Worm (Caenorhabditis elegans) whole organism, L1 larva: Measurements from ENCODE around the gene nhr-110.
A peak's percentile ranks its signal among the peaks of the same experiment; 100 is the strongest.

Experiments used
- C34B4.2 ChIP-seq: sonication (generic microtip); optimal IDR thresholded peaks from 2 replicates; lab custom pipeline; 2017; ENCODE audit warnings: mild to moderate bottlenecking, missing genetic modification characterization, missing compliant biosample characterization
- F16B12.6 ChIP-seq: fragments of 150-350 bp; optimal IDR thresholded peaks from 2 replicates; lab custom pipeline; 2014; ENCODE audit warnings: missing biosample characterization, missing genetic modification characterization
- aly-2 ChIP-seq: fragments of 150-350 bp; optimal IDR thresholded peaks from 2 replicates; lab custom pipeline; 2014; ENCODE audit warnings: missing biosample characterization, missing genetic modification characterization
- ama-1 ChIP-seq: fragments of 150-350 bp; optimal IDR thresholded peaks from 2 replicates; lab custom pipeline; 2014
- blmp-1 ChIP-seq: fragments of 150-350 bp; optimal IDR thresholded peaks from 2 replicates; lab custom pipeline; 2014; ENCODE audit warnings: missing biosample characterization, missing genetic modification characterization
- dsc-1 ChIP-seq: sonication (generic microtip); optimal IDR thresholded peaks from 2 replicates; lab custom pipeline; 2016; ENCODE audit warnings: mild to moderate bottlenecking, missing genetic modification characterization, missing compliant biosample characterization
- efl-1 ChIP-seq, 4 experiments: fragments of 150-350 bp; optimal IDR thresholded peaks in 3 of 4; peaks in 1 of 4; 1 replicate in 1 of 4; 2 replicates in 3 of 4; lab custom pipeline; 2014; ENCODE audit warnings: missing biosample characterization in 2 of 4, missing genetic modification characterization in 2 of 4, missing genetic modification reagents in 2 of 4
- efl-3 ChIP-seq: fragments of 200-800 bp; sonication (Bioruptor generic); optimal IDR thresholded peaks from 2 replicates; lab custom pipeline; 2018; ENCODE audit warnings: mild to moderate bottlenecking, missing genetic modification characterization, missing compliant biosample characterization
- egl-13 ChIP-seq: sonication (generic microtip); optimal IDR thresholded peaks from 2 replicates; lab custom pipeline; 2016; ENCODE audit warnings: missing genotype, missing genetic modification reagents, missing genetic modification characterization, missing compliant biosample characterization
- egl-27 ChIP-seq, 2 experiments: fragments of 150-350 bp in 1 of 2; sonication (generic microtip); optimal IDR thresholded peaks; 3 replicates each; lab custom pipeline; 2017 to 2018; ENCODE audit warnings: missing biosample characterization in 2 of 2, missing genetic modification characterization in 2 of 2, missing genetic modification reagents in 2 of 2
- elt-2 ChIP-seq: sonication (generic microtip); optimal IDR thresholded peaks from 2 replicates; lab custom pipeline; 2016; ENCODE audit warnings: missing genetic modification characterization, mild to moderate bottlenecking, inconsistent platforms, missing compliant biosample characterization, missing genetic modification reagents
- ets-5 ChIP-seq: fragments of 200-800 bp; sonication (Bioruptor generic); IDR thresholded peaks from 2 replicates; pipeline ENCODE4 v1.3.6; 2022; ENCODE audit warnings: missing genetic modification characterization, missing compliant biosample characterization
- fkh-10 ChIP-seq: sonication (generic microtip); optimal IDR thresholded peaks from 2 replicates; lab custom pipeline; 2017; ENCODE audit warnings: missing biosample characterization, missing genetic modification reagents, missing genetic modification characterization
- fkh-8 ChIP-seq: sonication (generic microtip); optimal IDR thresholded peaks from 2 replicates; lab custom pipeline; 2016; ENCODE audit warnings: mild to moderate bottlenecking, missing genetic modification characterization, missing compliant biosample characterization
- hlh-17 ChIP-seq: fragments of 200-800 bp; sonication (Bioruptor generic); optimal IDR thresholded peaks from 2 replicates; lab custom pipeline; 2018; ENCODE audit warnings: missing genetic modification characterization, mild to moderate bottlenecking, missing compliant biosample characterization, moderate library complexity, borderline replicate concordance
- hlh-4 ChIP-seq: sonication (generic microtip); optimal IDR thresholded peaks from 2 replicates; lab custom pipeline; 2016; ENCODE audit warnings: mild to moderate bottlenecking, missing genetic modification characterization, missing compliant biosample characterization
- hpl-2 ChIP-seq: fragments of 150-350 bp; optimal IDR thresholded peaks from 2 replicates; lab custom pipeline; 2014; ENCODE audit warnings: missing biosample characterization, missing genetic modification reagents, missing genetic modification characterization
- isw-1 ChIP-seq: fragments of 200-800 bp; sonication (Bioruptor generic); IDR thresholded peaks from 2 replicates; pipeline ENCODE4 v1.3.6; 2022; ENCODE audit warnings: missing genetic modification characterization, missing compliant biosample characterization
- lin-13 ChIP-seq: fragments of 150-350 bp; optimal IDR thresholded peaks from 2 replicates; lab custom pipeline; 2014; ENCODE audit warnings: missing biosample characterization, missing genetic modification reagents, missing genetic modification characterization
- lin-35 ChIP-seq, 2 experiments: fragments of 150-350 bp; optimal IDR thresholded peaks; 2 replicates each; lab custom pipeline; 2014; ENCODE audit warnings: missing biosample characterization in 2 of 2, missing genetic modification characterization in 2 of 2, missing genetic modification reagents in 2 of 2
- lin-39 ChIP-seq: fragments of 150-350 bp; optimal IDR thresholded peaks from 2 replicates; lab custom pipeline; 2014; ENCODE audit warnings: missing biosample characterization, missing genetic modification reagents, missing genetic modification characterization
- lir-3 ChIP-seq: sonication (generic microtip); optimal IDR thresholded peaks from 2 replicates; lab custom pipeline; 2016; ENCODE audit warnings: mild to moderate bottlenecking, missing genetic modification characterization, moderate library complexity, missing compliant biosample characterization; ENCODE audit not compliant: poor library complexity
- lsy-2 ChIP-seq, 2 experiments: fragments of 150-350 bp; optimal IDR thresholded peaks; 2 replicates each; lab custom pipeline; 2014; ENCODE audit warnings: missing biosample characterization in 2 of 2, missing genetic modification characterization in 2 of 2
- mab-9 ChIP-seq: fragments of 200-800 bp; sonication (Bioruptor generic); IDR thresholded peaks from 2 replicates; pipeline ENCODE4 v1.3.6; 2022; ENCODE audit warnings: missing genetic modification reagents, missing genetic modification characterization, missing compliant biosample characterization
- mdl-1 ChIP-seq, 2 experiments: fragments of 150-350 bp; optimal IDR thresholded peaks; 2 replicates each; lab custom pipeline; 2014 to 2017; ENCODE audit warnings: missing biosample characterization in 2 of 2, missing genetic modification characterization in 2 of 2, inconsistent platforms in 1 of 2
- mep-1 ChIP-seq: fragments of 150-350 bp; optimal IDR thresholded peaks from 2 replicates; lab custom pipeline; 2014; ENCODE audit warnings: missing biosample characterization, missing genetic modification characterization
- nhr-11 ChIP-seq: fragments of 150-350 bp; optimal IDR thresholded peaks from 2 replicates; lab custom pipeline; 2014; ENCODE audit warnings: missing biosample characterization, missing genetic modification characterization
- nhr-12 ChIP-seq: sonication (generic microtip); optimal IDR thresholded peaks from 2 replicates; lab custom pipeline; 2017; ENCODE audit warnings: missing biosample characterization, missing genetic modification characterization
- nhr-19 ChIP-seq: fragments of 200-800 bp; sonication (Bioruptor generic); conservative IDR thresholded peaks from 2 replicates; pipeline ENCODE4 v1.3.6; 2022; ENCODE audit warnings: missing genetic modification characterization, missing compliant biosample characterization
- nhr-20 ChIP-seq: sonication (generic microtip); optimal IDR thresholded peaks from 2 replicates; lab custom pipeline; 2016; ENCODE audit warnings: mild to moderate bottlenecking, missing genetic modification characterization, missing compliant biosample characterization
- nhr-237 ChIP-seq: fragments of 150-350 bp; optimal IDR thresholded peaks from 2 replicates; lab custom pipeline; 2014; ENCODE audit warnings: missing biosample characterization, missing genetic modification characterization
- nhr-47 ChIP-seq: sonication (generic microtip); optimal IDR thresholded peaks from 2 replicates; lab custom pipeline; 2016; ENCODE audit warnings: mild to moderate bottlenecking, missing genetic modification characterization, moderate library complexity, missing compliant biosample characterization
- nhr-77 ChIP-seq: fragments of 150-350 bp; optimal IDR thresholded peaks from 2 replicates; lab custom pipeline; 2014; ENCODE audit warnings: missing biosample characterization, missing genetic modification characterization
- nhr-84 ChIP-seq: sonication (generic microtip); optimal IDR thresholded peaks from 2 replicates; lab custom pipeline; 2017; ENCODE audit warnings: missing biosample characterization, missing genetic modification characterization
- nhr-90 ChIP-seq: sonication (generic microtip); optimal IDR thresholded peaks from 2 replicates; lab custom pipeline; 2016; ENCODE audit warnings: mild to moderate bottlenecking, missing genetic modification characterization, missing compliant biosample characterization; ENCODE audit not compliant: poor library complexity
- skn-1 ChIP-seq: fragments of 150-350 bp; optimal IDR thresholded peaks from 2 replicates; lab custom pipeline; 2014; ENCODE audit warnings: missing biosample characterization, missing genetic modification characterization
- sup-37 ChIP-seq: fragments of 200-800 bp; sonication (Bioruptor generic); optimal IDR thresholded peaks from 2 replicates; lab custom pipeline; 2018; ENCODE audit warnings: mild to moderate bottlenecking, missing genetic modification characterization, missing compliant biosample characterization
- tbx-2 ChIP-seq: sonication (generic microtip); optimal IDR thresholded peaks from 2 replicates; lab custom pipeline; 2016; ENCODE audit warnings: missing genetic modification characterization, missing compliant biosample characterization
- tlp-1 ChIP-seq: fragments of 150-350 bp; optimal IDR thresholded peaks from 2 replicates; lab custom pipeline; 2014; ENCODE audit warnings: missing biosample characterization, missing genetic modification characterization
- unc-130 ChIP-seq: fragments of 150-350 bp; optimal IDR thresholded peaks from 2 replicates; lab custom pipeline; 2017; ENCODE audit warnings: missing biosample characterization, missing genetic modification characterization, inconsistent platforms
- unc-30 ChIP-seq: sonication (generic microtip); optimal IDR thresholded peaks from 2 replicates; lab custom pipeline; 2017; ENCODE audit warnings: missing biosample characterization, missing genetic modification characterization
- unc-62 ChIP-seq: fragments of 150-350 bp; optimal IDR thresholded peaks from 2 replicates; lab custom pipeline; 2014; ENCODE audit warnings: missing biosample characterization, missing genetic modification reagents, missing genetic modification characterization
- unc-98 ChIP-seq: fragments of 200-800 bp; sonication (Bioruptor generic); IDR thresholded peaks from 2 replicates; pipeline ENCODE4 v1.3.6; 2022; ENCODE audit warnings: missing genetic modification characterization, missing compliant biosample characterization
- ztf-11 ChIP-seq, 2 experiments: sonication (generic microtip); optimal IDR thresholded peaks; 2 replicates each; lab custom pipeline; 2016 to 2017; ENCODE audit warnings: missing genetic modification characterization in 2 of 2, missing biosample characterization in 1 of 2, missing compliant biosample characterization in 1 of 2
- ztf-4 ChIP-seq: fragments of 150-350 bp; optimal IDR thresholded peaks from 2 replicates; lab custom pipeline; 2014; ENCODE audit warnings: missing biosample characterization, missing genetic modification characterization

The nhr-110 gene

DNA sequence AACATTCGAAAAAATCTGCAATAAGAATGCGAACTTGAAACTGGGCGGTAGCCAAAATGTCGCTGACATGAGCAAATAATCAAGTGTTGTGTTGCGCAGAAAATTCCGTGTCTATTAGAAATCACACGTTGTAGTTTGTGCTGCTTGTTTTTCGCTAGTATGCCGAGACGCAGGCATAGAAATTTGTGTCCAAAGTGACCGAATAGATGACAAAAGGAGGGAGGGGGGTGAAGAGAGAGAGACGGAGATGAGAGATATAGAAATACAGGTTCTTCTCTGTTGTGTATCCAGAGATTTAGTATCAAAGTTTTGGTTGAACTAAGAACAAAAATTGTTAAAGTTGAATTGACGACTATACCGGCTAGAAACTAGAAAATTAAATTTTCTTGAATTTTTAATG lies 3.0 kb upstream of the nhr-110 start (continued):
- no peak for TF ChIP-seq hpl-2 (GFP tag; lab: Kevin White, UChicago)
- TF ChIP-seq sup-37 (GFP tag; lab: Kevin White, UChicago) = no peak
- no peak for TF ChIP-seq C34B4.2 (tag; lab: Kevin White, UChicago)
- TF ChIP-seq nhr-47 (tag; lab: Kevin White, UChicago) = no peak
- peak; percentile 47 for TF ChIP-seq nhr-90 (tag; lab: Kevin White, UChicago)
- TF ChIP-seq ztf-11 (tag; optimal IDR thresholded peaks at IDR 0.05; lab: Kevin White, UChicago) = no peak
- TF ChIP-seq dsc-1 (tag; lab: Kevin White, UChicago) = no peak
- no peak for TF ChIP-seq tlp-1 (tag; lab: Kevin White, UChicago)
- peak; percentile 45 for TF ChIP-seq tbx-2 (tag; lab: Kevin White, UChicago)
- peak; percentile 65 for TF ChIP-seq blmp-1 (tag; lab: Kevin White, UChicago)
- TF ChIP-seq egl-27 (tag; optimal IDR thresholded peaks at IDR 0.05; lab: Kevin White, UChicago) = no peak
- no peak for TF ChIP-seq fkh-10
- no peak for TF ChIP-seq F16B12.6 (tag; lab: Kevin White, UChicago)
- peak; percentile 53 for TF ChIP-seq ztf-4 (tag; lab: Kevin White, UChicago)
- TF ChIP-seq nhr-19 (GFP tag; lab: Robert Waterston, UW) = peak; percentile 21; the same call in 1 of the 2 replicates
- TF ChIP-seq efl-1 (optimal IDR thresholded peaks at IDR 0.05; lab: Kevin White, UChicago) = peak; percentile 5 to 6
- no peak for TF ChIP-seq efl-1 (GFP tag; optimal IDR thresholded peaks at IDR 0.05 in 1 of 2; lab: Kevin White, UChicago)
- TF ChIP-seq hlh-4 = no peak
- TF ChIP-seq efl-3 (GFP tag; lab: Kevin White, UChicago) = no peak
- no peak for TF ChIP-seq egl-13 (tag; lab: Kevin White, UChicago)
- TF ChIP-seq lin-35 (GFP tag; optimal IDR thresholded peaks at IDR 0.05; lab: Kevin White, UChicago) = peak in 1 of 2 experiments; percentile 57
- TF ChIP-seq lsy-2 (tag; optimal IDR thresholded peaks at IDR 0.05; lab: Kevin White, UChicago) = peak in 1 of 2 experiments; percentile 25
- no peak for TF ChIP-seq lin-39 (tag; lab: Kevin White, UChicago)
- TF ChIP-seq mab-9 (GFP tag; lab: Robert Waterston, UW) = no peak
- TF ChIP-seq nhr-237 (tag; lab: Kevin White, UChicago) = no peak
- no peak for TF ChIP-seq elt-2 (tag; lab: Kevin White, UChicago)
- no peak for TF ChIP-seq unc-98 (GFP tag; lab: Robert Waterston, UW)
- peak; percentile 83 for TF ChIP-seq nhr-20 (tag; lab: Kevin White, UChicago)
- peak; percentile 27 for TF ChIP-seq mep-1
- no peak for TF ChIP-seq unc-130 (tag; lab: Kevin White, UChicago)
- TF ChIP-seq unc-30 (tag; lab: Kevin White, UChicago) = no peak
- peak; percentile 96 for TF ChIP-seq nhr-77 (tag; lab: Kevin White, UChicago)
- peak in 1 of 2 experiments; percentile 49 for TF ChIP-seq mdl-1 (tag; optimal IDR thresholded peaks at IDR 0.05; lab: Kevin White, UChicago)
- no peak for TF ChIP-seq lir-3 (tag; lab: Kevin White, UChicago)
- TF ChIP-seq ets-5 (GFP tag; lab: Robert Waterston, UW) = no peak
- TF ChIP-seq fkh-8 = peak; percentile 30
- no peak for TF ChIP-seq nhr-84
- TF ChIP-seq nhr-11 (tag; lab: Kevin White, UChicago) = peak; percentile 3
- no peak for TF ChIP-seq isw-1 (GFP tag; lab: Robert Waterston, UW)
- TF ChIP-seq ama-1 (lab: Kevin White, UChicago) = no peak
- TF ChIP-seq skn-1 (tag; lab: Kevin White, UChicago) = peak; percentile 81
- TF ChIP-seq lin-13 = no peak
- no peak for TF ChIP-seq hlh-17 (GFP tag; lab: Kevin White, UChicago)
- TF ChIP-seq nhr-12 (tag; lab: Kevin White, UChicago) = no peak
- no peak for TF ChIP-seq unc-62 (GFP tag; lab: Kevin White, UChicago)
- no peak for TF ChIP-seq aly-2
